Worm (Caenorhabditis elegans): ENCODE data around the gene C14B9.3.

DNA sequence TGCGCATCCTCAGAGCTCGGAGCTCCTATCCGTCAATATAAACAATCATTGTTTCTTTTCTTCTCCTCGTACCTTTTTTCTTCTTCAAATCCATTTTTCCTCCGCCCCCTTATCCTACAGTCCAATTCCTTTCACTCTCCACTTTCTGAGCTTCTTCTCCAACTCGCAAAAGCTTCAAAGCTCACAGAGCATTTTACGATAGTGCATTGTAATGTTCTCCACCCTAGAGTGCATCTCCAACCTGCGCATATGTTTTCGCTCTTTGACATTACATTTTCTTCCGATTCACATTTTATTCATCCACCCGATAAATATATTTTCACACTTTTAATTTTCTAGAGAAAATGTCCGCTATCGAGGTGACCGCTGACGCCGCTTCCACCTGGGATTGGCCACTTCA, 29.2 kb downstream of the C14B9.3 start, which contains the start of gene hsp-12.2:
- TF ChIP-seq W03F9.2 (tag; optimal IDR thresholded peaks at IDR 0.05): no peak
- TF ChIP-seq him-1 (tag; optimal IDR thresholded peaks at IDR 0.05): no peak
- TF ChIP-seq dao-5 (tag; optimal IDR thresholded peaks at IDR 0.05): no peak
